Fruit fly (Drosophila melanogaster) whole organism, embryonic: ENCODE measurements around the gene CG42390.
A peak's percentile ranks its signal among the peaks of the same experiment; 100 is the strongest.

Source experiments
- ATbp ChIP-seq: fragments of 200-800 bp; sonication (Bioruptor generic); optimal IDR thresholded peaks from 2 replicates; lab custom pipeline; 2017; ENCODE audit warnings: missing biosample characterization, mild to moderate bottlenecking, missing genetic modification characterization, missing genetic modification reagents
- CG1024 ChIP-seq: fragments of 200-800 bp; sonication (Bioruptor generic); IDR thresholded peaks from 2 replicates; pipeline ENCODE4 v1.3.6; 2022; ENCODE audit warnings: missing biosample characterization, missing genetic modification characterization
- CG10959 ChIP-seq: fragments of 200-800 bp; sonication (Bioruptor generic); IDR thresholded peaks from 2 replicates; pipeline ENCODE4 v1.3.6; 2022; ENCODE audit warnings: missing biosample characterization, missing genetic modification characterization
- CG30020 ChIP-seq: fragments of 200-800 bp; optimal IDR thresholded peaks from 2 replicates; lab custom pipeline; 2019; ENCODE audit warnings: missing biosample characterization, mild to moderate bottlenecking, missing genetic modification characterization, moderate library complexity
- CG3163 ChIP-seq: fragments of 200-800 bp; sonication (Bioruptor generic); optimal IDR thresholded peaks from 3 replicates; lab custom pipeline; 2016; ENCODE audit warnings: missing biosample characterization, missing genetic modification characterization
- CG33213 ChIP-seq: fragments of 200-800 bp; sonication (Bioruptor generic); optimal IDR thresholded peaks from 3 replicates; lab custom pipeline; 2016; ENCODE audit warnings: missing biosample characterization, missing genetic modification characterization
- CG34224 ChIP-seq: fragments of 200-800 bp; sonication (Bioruptor generic); IDR thresholded peaks from 3 replicates; pipeline ENCODE4 v1.3.6; 2022; ENCODE audit warnings: missing biosample characterization, missing genetic modification characterization; ENCODE audit not compliant: partially characterized antibody
- CG34422 ChIP-seq: fragments of 200-800 bp; sonication (Bioruptor generic); IDR thresholded peaks from 3 replicates; pipeline ENCODE4 v1.3.6; 2022; ENCODE audit warnings: missing biosample characterization, missing genetic modification characterization
- CG3726 ChIP-seq: fragments of 200-800 bp; sonication (Bioruptor generic); IDR thresholded peaks from 3 replicates; pipeline ENCODE4, ENCODE4 v1.3.6; 2022; ENCODE audit warnings: missing biosample characterization, missing genetic modification characterization
- CG4328 ChIP-seq: fragments of 200-800 bp; sonication (Bioruptor generic); optimal IDR thresholded peaks from 3 replicates; lab custom pipeline; 2017; ENCODE audit warnings: missing biosample characterization, missing genetic modification reagents, missing genetic modification characterization
- CG4360 ChIP-seq: fragments of 200-800 bp; sonication (Bioruptor generic); IDR thresholded peaks from 2 replicates; pipeline ENCODE4 v1.3.6; 2022; ENCODE audit warnings: missing biosample characterization, missing genetic modification characterization
- CG6683 ChIP-seq: fragments of 200-800 bp; sonication (Bioruptor generic); optimal IDR thresholded peaks from 2 replicates; lab custom pipeline; 2017; ENCODE audit warnings: missing biosample characterization, mild to moderate bottlenecking, missing genetic modification characterization, missing genetic modification reagents
- CG7839 ChIP-seq: fragments of 200-800 bp; sonication (Bioruptor generic); optimal IDR thresholded peaks from 3 replicates; lab custom pipeline; 2018; ENCODE audit warnings: missing biosample characterization, mild to moderate bottlenecking, missing genetic modification characterization, moderate library complexity
- CG8478 ChIP-seq: fragments of >200 bp; optimal IDR thresholded peaks from 2 replicates; lab custom pipeline; 2018
- CG8765 ChIP-seq: fragments of 200-800 bp; sonication (Bioruptor generic); IDR thresholded peaks from 2 replicates; pipeline ENCODE4 v1.3.6; 2022; ENCODE audit warnings: missing biosample characterization, missing genetic modification characterization
- D ChIP-seq, 2 experiments: fragments of 200-800 bp in 1 of 2; fragments of >200 bp in 1 of 2; sonication (Bioruptor generic) in 1 of 2; optimal IDR thresholded peaks; 2 replicates in 1 of 2; 3 replicates in 1 of 2; lab custom pipeline; 2017; ENCODE audit warnings: mild to moderate bottlenecking in 1 of 2, missing biosample characterization in 1 of 2, missing genetic modification characterization in 1 of 2, missing genetic modification reagents in 1 of 2
- Ets65A ChIP-seq: fragments of 200-800 bp; sonication (Bioruptor generic); peaks from one replicate; lab custom pipeline; 2016; ENCODE audit warnings: missing biosample characterization, missing genetic modification characterization
- Hr51 ChIP-seq, 2 experiments: fragments of 200-800 bp; sonication (Bioruptor generic); optimal IDR thresholded peaks; 2 replicates in 1 of 2; 3 replicates in 1 of 2; lab custom pipeline; 2016 to 2018; ENCODE audit warnings: missing biosample characterization in 2 of 2, missing genetic modification characterization in 2 of 2, mild to moderate bottlenecking in 1 of 2, moderate library complexity in 1 of 2
- MTF-1 ChIP-seq: fragments of 200-800 bp; sonication (Bioruptor generic); optimal IDR thresholded peaks from 2 replicates; lab custom pipeline; 2018; ENCODE audit warnings: missing biosample characterization, mild to moderate bottlenecking, missing genetic modification characterization, borderline replicate concordance
- Myb ChIP-seq: fragments of 200-800 bp; sonication (Bioruptor generic); optimal IDR thresholded peaks from 2 replicates; lab custom pipeline; 2016; ENCODE audit warnings: missing biosample characterization, missing genetic modification characterization
- NC2α ChIP-seq: fragments of 200-800 bp; sonication (Bioruptor generic); optimal IDR thresholded peaks from 2 replicates; lab custom pipeline; 2016; ENCODE audit warnings: missing biosample characterization, missing genetic modification characterization
- Rfx ChIP-seq: fragments of 200-800 bp; sonication (Bioruptor generic); IDR thresholded peaks from 2 replicates; pipeline ENCODE4 v1.3.6; 2022; ENCODE audit warnings: missing biosample characterization, missing genetic modification characterization
- Sox100B ChIP-seq: fragments of 200-800 bp; sonication (Bioruptor generic); optimal IDR thresholded peaks from 3 replicates; lab custom pipeline; 2018; ENCODE audit warnings: missing biosample characterization, mild to moderate bottlenecking, missing genetic modification characterization
- Tbp ChIP-seq: fragments of >200 bp; optimal IDR thresholded peaks from 2 replicates; lab custom pipeline; 2018; ENCODE audit warnings: missing biosample characterization, missing genetic modification characterization
- Trl ChIP-seq, 3 experiments: fragments of >200 bp in 2 of 3; fragments of 200-800 bp in 1 of 3; sonication (Bioruptor generic) in 1 of 3; optimal IDR thresholded peaks; 2 replicates in 1 of 3; 3 replicates in 2 of 3; lab custom pipeline; 2016 to 2017; ENCODE audit warnings: missing biosample characterization in 1 of 3, missing genetic modification characterization in 1 of 3
- Xrp1 ChIP-seq: fragments of 200-800 bp; sonication (Bioruptor generic); IDR thresholded peaks from 2 replicates; pipeline ENCODE4 v1.3.6; 2022; ENCODE audit warnings: missing biosample characterization, missing genetic modification characterization
- amos ChIP-seq: fragments of 200-800 bp; sonication (Bioruptor generic); IDR thresholded peaks from 2 replicates; pipeline ENCODE4 v1.3.6; 2022; ENCODE audit warnings: missing biosample characterization, missing genetic modification characterization; ENCODE audit not compliant: partially characterized antibody
- cg ChIP-seq: fragments of 200-800 bp; sonication (Bioruptor generic); optimal IDR thresholded peaks from 3 replicates; lab custom pipeline; 2019; ENCODE audit warnings: missing biosample characterization, mild to moderate bottlenecking, missing genetic modification characterization, moderate library complexity
- chm ChIP-seq: fragments of 200-800 bp; sonication (Bioruptor generic); IDR thresholded peaks from 2 replicates; pipeline ENCODE4 v1.3.6; 2022; ENCODE audit warnings: missing biosample characterization, missing genetic modification characterization
- chn ChIP-seq: fragments of 200-800 bp; sonication (Bioruptor generic); optimal IDR thresholded peaks from 2 replicates; lab custom pipeline; 2016; ENCODE audit warnings: missing biosample characterization, missing genetic modification characterization
- crc ChIP-seq: fragments of 200-800 bp; sonication (Bioruptor generic); optimal IDR thresholded peaks from 2 replicates; lab custom pipeline; 2016; ENCODE audit warnings: missing biosample characterization, missing genetic modification characterization
- dati ChIP-seq: fragments of 200-800 bp; sonication (Bioruptor generic); IDR thresholded peaks from 2 replicates; pipeline ENCODE4 v1.3.6; 2022; ENCODE audit warnings: missing biosample characterization, missing genetic modification characterization
- esg ChIP-seq: fragments of 200-800 bp; sonication (Bioruptor generic); conservative IDR thresholded peaks from 2 replicates; pipeline ENCODE4 v1.3.6; 2022; ENCODE audit warnings: missing biosample characterization, missing genetic modification characterization
- gem ChIP-seq: fragments of 200-800 bp; sonication (Bioruptor generic); optimal IDR thresholded peaks from 2 replicates; lab custom pipeline; 2019; ENCODE audit warnings: missing biosample characterization, mild to moderate bottlenecking, missing genetic modification characterization, moderate library complexity
- gt ChIP-seq: fragments of 200-800 bp; sonication (Bioruptor generic); IDR thresholded peaks from 2 replicates; pipeline ENCODE4 v1.3.6; 2022; ENCODE audit warnings: missing biosample characterization, missing genetic modification characterization
- jing ChIP-seq: fragments of 200-800 bp; sonication (Bioruptor generic); optimal IDR thresholded peaks from 2 replicates; lab custom pipeline; 2018; ENCODE audit warnings: missing biosample characterization, mild to moderate bottlenecking, missing genetic modification characterization
- lbe ChIP-seq: fragments of 200-800 bp; sonication (Bioruptor generic); optimal IDR thresholded peaks from 2 replicates; lab custom pipeline; 2016; ENCODE audit warnings: missing biosample characterization, mild to moderate bottlenecking, missing genetic modification characterization
- mirr ChIP-seq: fragments of 200-800 bp; sonication (Bioruptor generic); optimal IDR thresholded peaks from 3 replicates; lab custom pipeline; 2018; ENCODE audit warnings: missing biosample characterization, mild to moderate bottlenecking, missing genetic modification characterization
- peb ChIP-seq: fragments of 200-800 bp; sonication (Bioruptor generic); IDR thresholded peaks from 2 replicates; pipeline ENCODE4 v1.3.6; 2022; ENCODE audit warnings: missing biosample characterization, missing genetic modification characterization
- pnt ChIP-seq: fragments of 200-800 bp; sonication (Bioruptor generic); optimal IDR thresholded peaks from 3 replicates; lab custom pipeline; 2016; ENCODE audit warnings: missing biosample characterization, missing genetic modification characterization
- scrt ChIP-seq: fragments of 200-800 bp; sonication (Bioruptor generic); optimal IDR thresholded peaks from 2 replicates; lab custom pipeline; 2018; ENCODE audit warnings: missing biosample characterization, mild to moderate bottlenecking, missing genetic modification characterization, moderate library complexity
- sens ChIP-seq: fragments of 200-800 bp; sonication (Bioruptor generic); peaks from one replicate; lab custom pipeline; 2016; ENCODE audit warnings: missing biosample characterization, missing genetic modification characterization
- sim ChIP-seq: fragments of 200-800 bp; sonication (Bioruptor generic); IDR thresholded peaks from 2 replicates; pipeline ENCODE4 v1.3.6; 2022; ENCODE audit warnings: missing biosample characterization, missing genetic modification characterization
- slbo ChIP-seq: fragments of 200-800 bp; sonication (Bioruptor generic); IDR thresholded peaks from 2 replicates; pipeline ENCODE4 v1.3.6; 2022; ENCODE audit warnings: missing biosample characterization, missing genetic modification characterization
- tin ChIP-seq: fragments of 200-800 bp; sonication (Bioruptor generic); optimal IDR thresholded peaks from 3 replicates; lab custom pipeline; 2016; ENCODE audit warnings: missing biosample characterization, missing genetic modification characterization
- wek ChIP-seq: fragments of 200-800 bp; sonication (Bioruptor generic); optimal IDR thresholded peaks from 3 replicates; lab custom pipeline; 2018; ENCODE audit warnings: missing biosample characterization, mild to moderate bottlenecking, missing genetic modification characterization, moderate library complexity
- wor ChIP-seq: fragments of 200-800 bp; sonication (Bioruptor generic); IDR thresholded peaks from 2 replicates; pipeline ENCODE4 v1.3.6; 2022; ENCODE audit warnings: missing biosample characterization, missing genetic modification characterization

CG42390 gene

dm6 chr3R:22134462-22134861 lies 14.6 kb downstream of the CG42390 start (continued):
- TF ChIP-seq CG34224 = no peak
- TF ChIP-seq mirr = no peak
- TF ChIP-seq Xrp1 (GFP tag; lab: Robert Waterston, UW) = 0 out of 2 replicates have a peak, but pooled peaks have one; percentile 12
- no peak for TF ChIP-seq Rfx
- TF ChIP-seq cg (GFP tag; lab: Kevin White, UChicago) = peak; percentile 73
- TF ChIP-seq pnt (GFP tag; lab: Kevin White, UChicago) = no peak
- no peak for TF ChIP-seq CG1024 (GFP tag; lab: Robert Waterston, UW)
- TF ChIP-seq Trl (optimal IDR thresholded peaks at IDR 0.05; lab: Kevin White, UChicago) = no peak
- TF ChIP-seq Trl (GFP tag; optimal IDR thresholded peaks at IDR 0.05; lab: Kevin White, UChicago) = no peak
- no peak for TF ChIP-seq CG3726 (GFP tag; lab: Robert Waterston, UW)
- TF ChIP-seq Sox100B (GFP tag; lab: Kevin White, UChicago) = no peak
- no peak for TF ChIP-seq MTF-1 (GFP tag; lab: Kevin White, UChicago)
- no peak for TF ChIP-seq lbe (GFP tag; lab: Kevin White, UChicago)
- no peak for TF ChIP-seq CG8765
- no peak for TF ChIP-seq gt
- TF ChIP-seq CG6683 (GFP tag; lab: Kevin White, UChicago) = no peak
- TF ChIP-seq sim (GFP tag; lab: Robert Waterston, UW) = no peak
- no peak for TF ChIP-seq gem (tag; lab: Kevin White, UChicago)
- TF ChIP-seq CG8478 (lab: Kevin White, UChicago) = no peak
- TF ChIP-seq slbo (GFP tag; lab: Robert Waterston, UW) = no peak
- TF ChIP-seq CG10959 = no peak
- no peak for TF ChIP-seq chn (GFP tag; lab: Kevin White, UChicago)

dm6 chr3R:22135503-22135902 lies 15.6 kb downstream of the CG42390 start:
- TF ChIP-seq chm (GFP tag; lab: Robert Waterston, UW) (0 out of 2 replicates have a peak, but pooled peaks have one; percentile 70), CG3163 (GFP tag; lab: Kevin White, UChicago) (no peak), wor (GFP tag; lab: Robert Waterston, UW) (no peak), wek (GFP tag; lab: Kevin White, UChicago) (no peak), CG4360 (0 out of 2 replicates have a peak, but pooled peaks have one; percentile 13), D (optimal IDR thresholded peaks at IDR 0.05; lab: Kevin White, UChicago) (peak; percentile 12), D (GFP tag; optimal IDR thresholded peaks at IDR 0.05; lab: Kevin White, UChicago) (no peak), Ets65A (GFP tag; lab: Kevin White, UChicago) (peak; percentile 80)

- TF ChIP-seq sens (GFP tag; lab: Kevin White, UChicago) (peak; percentile 1), Hr51 (GFP tag; optimal IDR thresholded peaks at IDR 0.05; lab: Kevin White, UChicago) (no peak)
Measured at dm6 chr3R:22136967-22137516, 17.2 kb downstream of the CG42390 start.

dm6 chr3R:22139113-22139512 lies 19.3 kb downstream of the CG42390 start:
- TF ChIP-seq scrt (GFP tag; lab: Kevin White, UChicago) (no peak), Myb (GFP tag; lab: Kevin White, UChicago) (peak; percentile 1), tin (GFP tag; lab: Kevin White, UChicago) (peak; percentile 65), peb (GFP tag; lab: Robert Waterston, UW) (0 out of 2 replicates have a peak, but pooled peaks have one; percentile 64), CG4328 (GFP tag; lab: Kevin White, UChicago) (no peak), CG8765 (peak; percentile 65), ATbp (GFP tag; lab: Kevin White, UChicago) (peak; percentile 79), amos (GFP tag; lab: Robert Waterston, UW) (no peak), CG33213 (GFP tag; lab: Kevin White, UChicago) (peak; percentile 38), crc (GFP tag; lab: Kevin White, UChicago) (peak; percentile 38), NC2α (peak; percentile 3), CG7839 (tag; lab: Kevin White, UChicago) (peak; percentile 70), esg (GFP tag; lab: Robert Waterston, UW) (peak; percentile 66), Tbp (GFP tag; lab: Kevin White, UChicago) (no peak), jing (GFP tag; lab: Kevin White, UChicago) (peak; percentile 63), CG34422 (GFP tag; lab: Robert Waterston, UW) (peak; percentile 72; the same call in 1 of the 3 replicates), dati (GFP tag; lab: Robert Waterston, UW) (peak; percentile 68), CG30020 (tag; lab: Kevin White, UChicago) (no peak)
